Fruit fly (Drosophila melanogaster): ENCODE results near the gene Esyt2.

- no peak for TF ChIP-seq CG14711 (tag; optimal IDR thresholded peaks at IDR 0.05)
- no peak for TF ChIP-seq Crg-1 (GFP tag; optimal IDR thresholded peaks at IDR 0.05)
- TF ChIP-seq Mnt (GFP tag; optimal IDR thresholded peaks at IDR 0.05): no peak
- TF ChIP-seq cnc (optimal IDR thresholded peaks at IDR 0.05): no peak
- TF ChIP-seq pad (GFP tag; optimal IDR thresholded peaks at IDR 0.05): no peak
These were observed 18.0 kb downstream of the Esyt2 start for dm6 chr3R:24562323-24563025.
